Worm (Caenorhabditis elegans) whole organism, midembryonic: ENCODE data around the gene peli-1.

Source experiments
- T22C8.4 ChIP-seq: fragments of 200-800 bp; sonication (Bioruptor generic); IDR thresholded peaks from 2 replicates; pipeline ENCODE4 v1.3.6; 2022; ENCODE audit warnings: missing genetic modification characterization, missing compliant biosample characterization
- cog-1 ChIP-seq: sonication (generic microtip); optimal IDR thresholded peaks from 2 replicates; lab custom pipeline; 2016; ENCODE audit warnings: missing genetic modification characterization, missing compliant biosample characterization
- ztf-29 ChIP-seq: fragments of 200-800 bp; sonication (Bioruptor generic); IDR thresholded peaks from 2 replicates; pipeline ENCODE4 v1.3.6; 2022; ENCODE audit warnings: missing genetic modification reagents, missing genetic modification characterization, missing compliant biosample characterization

ce11 chrV:5741237-5741636 lies 35.6 kb downstream of the peli-1 start:
- TF ChIP-seq ztf-29 (GFP tag; lab: Robert Waterston, UW) (no peak), cog-1 (no peak), T22C8.4 (GFP tag; lab: Robert Waterston, UW) (no peak)
